Worm (Caenorhabditis elegans) whole organism, mixed stage, embryonic: ENCODE data around the gene F08F3.6.

Source experiments
- M03D4.4 ChIP-seq: sonication (generic microtip); optimal IDR thresholded peaks from 2 replicates; lab custom pipeline; 2017; ENCODE audit warnings: mild to moderate bottlenecking, missing genetic modification characterization, missing compliant biosample characterization
- blmp-1 ChIP-seq: fragments of 150-350 bp; optimal IDR thresholded peaks from 2 replicates; lab custom pipeline; 2014; ENCODE audit warnings: missing biosample characterization, missing genetic modification characterization
- ceh-39 ChIP-seq: fragments of 150-350 bp; optimal IDR thresholded peaks from 2 replicates; lab custom pipeline; 2014; ENCODE audit warnings: missing biosample characterization, missing genetic modification characterization
- ceh-43 ChIP-seq: fragments of 200-800 bp; sonication (Bioruptor generic); optimal IDR thresholded peaks from 2 replicates; lab custom pipeline; 2018; ENCODE audit warnings: mild to moderate bottlenecking, missing genetic modification characterization, moderate library complexity, missing compliant biosample characterization
- ceh-83 ChIP-seq: fragments of 200-800 bp; sonication (Bioruptor generic); optimal IDR thresholded peaks from 2 replicates; lab custom pipeline; 2018; ENCODE audit warnings: mild to moderate bottlenecking, missing genetic modification characterization, missing compliant biosample characterization
- ces-1 ChIP-seq: fragments of 150-350 bp; optimal IDR thresholded peaks from 2 replicates; lab custom pipeline; 2014; ENCODE audit warnings: missing biosample characterization, missing genetic modification reagents, missing genetic modification characterization
- cnd-1 ChIP-seq: fragments of 200-800 bp; sonication (Bioruptor generic); optimal IDR thresholded peaks from 2 replicates; lab custom pipeline; 2018; ENCODE audit warnings: mild to moderate bottlenecking, missing genetic modification characterization, missing compliant biosample characterization
- drap-1 ChIP-seq: fragments of 200-800 bp; sonication (Bioruptor generic); optimal IDR thresholded peaks from 3 replicates; lab custom pipeline; 2018; ENCODE audit warnings: mild to moderate bottlenecking, missing genetic modification characterization, missing compliant biosample characterization
- elt-3 ChIP-seq: fragments of 150-350 bp; optimal IDR thresholded peaks from 2 replicates; lab custom pipeline; 2014; ENCODE audit warnings: missing biosample characterization, missing genetic modification characterization
- flh-1 ChIP-seq: fragments of 200-800 bp; sonication (Bioruptor generic); optimal IDR thresholded peaks from 2 replicates; lab custom pipeline; 2018; ENCODE audit warnings: mild to moderate bottlenecking, missing genetic modification characterization, moderate library complexity, missing compliant biosample characterization
- ham-2 ChIP-seq: fragments of 200-800 bp; sonication (Bioruptor generic); optimal IDR thresholded peaks from 2 replicates; lab custom pipeline; 2018; ENCODE audit warnings: mild to moderate bottlenecking, missing genetic modification characterization, missing compliant biosample characterization
- hlh-1 ChIP-seq: fragments of 150-350 bp; optimal IDR thresholded peaks from 2 replicates; lab custom pipeline; 2014; ENCODE audit warnings: missing biosample characterization, missing genetic modification reagents, missing genetic modification characterization
- lin-13 ChIP-seq: fragments of 150-350 bp; optimal IDR thresholded peaks from 2 replicates; lab custom pipeline; 2014; ENCODE audit warnings: missing biosample characterization, missing genetic modification characterization
- lin-32 ChIP-seq: fragments of 200-800 bp; sonication (Bioruptor generic); optimal IDR thresholded peaks from 2 replicates; lab custom pipeline; 2018; ENCODE audit warnings: mild to moderate bottlenecking, missing genetic modification characterization, missing compliant biosample characterization
- lsy-2 ChIP-seq: fragments of 150-350 bp; optimal IDR thresholded peaks from 2 replicates; lab custom pipeline; 2014; ENCODE audit warnings: missing biosample characterization, missing genetic modification characterization
- mab-5 ChIP-seq: fragments of 150-350 bp; optimal IDR thresholded peaks from 2 replicates; lab custom pipeline; 2014; ENCODE audit warnings: missing biosample characterization, missing genetic modification characterization
- mep-1 ChIP-seq: fragments of 150-350 bp; optimal IDR thresholded peaks from 2 replicates; lab custom pipeline; 2017; ENCODE audit warnings: missing biosample characterization, missing genetic modification reagents, missing genetic modification characterization, inconsistent platforms
- nhr-12 ChIP-seq: fragments of 150-350 bp; optimal IDR thresholded peaks from 2 replicates; lab custom pipeline; 2014; ENCODE audit warnings: missing biosample characterization, missing genetic modification characterization
- nhr-2 ChIP-seq: fragments of 150-350 bp; optimal IDR thresholded peaks from 2 replicates; lab custom pipeline; 2014; ENCODE audit warnings: missing biosample characterization, missing genetic modification characterization
- nhr-237 ChIP-seq: fragments of 150-350 bp; optimal IDR thresholded peaks from 2 replicates; lab custom pipeline; 2014; ENCODE audit warnings: missing biosample characterization, missing genetic modification characterization
- nhr-28 ChIP-seq: fragments of 150-350 bp; optimal IDR thresholded peaks from 2 replicates; lab custom pipeline; 2014; ENCODE audit warnings: missing biosample characterization, missing genetic modification characterization
- nhr-76 ChIP-seq: sonication (generic microtip); optimal IDR thresholded peaks from 2 replicates; lab custom pipeline; 2017; ENCODE audit warnings: missing biosample characterization, missing genetic modification characterization
- pha-4 ChIP-seq: fragments of 150-350 bp; optimal IDR thresholded peaks from 2 replicates; lab custom pipeline; 2018; ENCODE audit warnings: missing biosample characterization, missing genetic modification reagents, missing genetic modification characterization
- sem-2 ChIP-seq: fragments of 200-800 bp; sonication (Bioruptor generic); optimal IDR thresholded peaks from 2 replicates; lab custom pipeline; 2018; ENCODE audit warnings: mild to moderate bottlenecking, missing genetic modification characterization, missing compliant biosample characterization
- snpc-4 ChIP-seq: fragments of 150-350 bp; optimal IDR thresholded peaks from 2 replicates; lab custom pipeline; 2014; ENCODE audit warnings: missing biosample characterization, missing genetic modification characterization
- sptf-1 ChIP-seq: sonication (generic microtip); optimal IDR thresholded peaks from 2 replicates; lab custom pipeline; 2017; ENCODE audit warnings: mild to moderate bottlenecking, missing genetic modification characterization, moderate library complexity, missing compliant biosample characterization
- tbx-8 ChIP-seq: fragments of 200-800 bp; sonication (Bioruptor generic); optimal IDR thresholded peaks from 2 replicates; lab custom pipeline; 2018; ENCODE audit warnings: mild to moderate bottlenecking, missing genetic modification characterization, moderate library complexity, missing compliant biosample characterization
- unc-120 ChIP-seq: sonication (generic microtip); optimal IDR thresholded peaks from 2 replicates; lab custom pipeline; 2017; ENCODE audit warnings: missing genetic modification characterization, missing compliant biosample characterization; ENCODE audit not compliant: poor library complexity, severe bottlenecking
- unc-39 ChIP-seq: fragments of 150-350 bp; optimal IDR thresholded peaks from 2 replicates; lab custom pipeline; 2014; ENCODE audit warnings: missing biosample characterization, missing genetic modification characterization
- unc-62 ChIP-seq: fragments of 150-350 bp; optimal IDR thresholded peaks from 2 replicates; lab custom pipeline; 2014; ENCODE audit warnings: missing biosample characterization, missing genetic modification reagents, missing genetic modification characterization
- zip-8 ChIP-seq: fragments of 150-350 bp; optimal IDR thresholded peaks from 2 replicates; lab custom pipeline; 2014; ENCODE audit warnings: missing biosample characterization, missing genetic modification characterization
- ztf-11 ChIP-seq: fragments of 150-350 bp; optimal IDR thresholded peaks from 2 replicates; lab custom pipeline; 2014; ENCODE audit warnings: missing biosample characterization, missing genetic modification characterization

F08F3.6 gene

ce11 chrV:5450742-5451141, 30.9 kb upstream of the F08F3.6 start:
- TF ChIP-seq hlh-1 (no peak), lin-32 (no peak), ztf-11 (no peak), nhr-12 (no peak), ces-1 (no peak), snpc-4 (tag; lab: Kevin White, UChicago) (no peak), sptf-1 (tag; lab: Kevin White, UChicago) (no peak), unc-62 (GFP tag; lab: Kevin White, UChicago) (no peak), ceh-83 (GFP tag; lab: Kevin White, UChicago) (no peak), tbx-8 (GFP tag; lab: Kevin White, UChicago) (no peak), ceh-39 (tag; lab: Kevin White, UChicago) (no peak), nhr-237 (tag; lab: Kevin White, UChicago) (no peak)

DNA sequence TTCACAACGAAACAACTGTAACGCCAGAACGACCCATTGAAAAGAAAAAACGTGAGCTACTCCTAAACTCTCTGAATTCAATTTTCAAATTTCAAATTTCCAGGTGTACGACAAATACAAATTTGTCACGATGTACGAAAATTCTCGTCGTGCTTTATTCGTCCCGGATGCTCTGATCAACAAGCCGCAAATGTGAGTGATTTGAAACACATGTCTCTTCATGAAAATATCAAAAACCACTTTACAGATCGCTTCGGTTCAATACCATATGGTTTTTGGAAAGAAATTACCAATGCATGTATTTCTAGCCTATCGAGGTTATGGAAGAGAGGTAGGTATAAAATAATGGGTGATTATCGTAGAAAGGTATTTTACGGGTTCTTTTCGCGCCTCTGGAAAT, 27.2 kb upstream of the F08F3.6 start:
- TF ChIP-seq ceh-43 (GFP tag; lab: Kevin White, UChicago) (no peak), nhr-28 (tag; lab: Kevin White, UChicago) (no peak), nhr-76 (tag; lab: Kevin White, UChicago) (no peak), sem-2 (GFP tag; lab: Kevin White, UChicago) (no peak), flh-1 (no peak), unc-39 (no peak), hlh-1 (no peak), cnd-1 (tag; lab: Kevin White, UChicago) (no peak), ces-1 (no peak), nhr-12 (no peak), ztf-11 (no peak), pha-4 (tag; lab: Kevin White, UChicago) (no peak), tbx-8 (GFP tag; lab: Kevin White, UChicago) (no peak), nhr-237 (tag; lab: Kevin White, UChicago) (no peak), nhr-2 (no peak), zip-8 (tag; lab: Kevin White, UChicago) (no peak), blmp-1 (no peak), drap-1 (GFP tag; lab: Kevin White, UChicago) (no peak), mab-5 (tag; lab: Kevin White, UChicago) (no peak), ham-2 (no peak)

- TF ChIP-seq mep-1 (tag; lab: Kevin White, UChicago) (no peak), nhr-237 (tag; lab: Kevin White, UChicago) (no peak), zip-8 (tag; lab: Kevin White, UChicago) (no peak), pha-4 (tag; lab: Kevin White, UChicago) (no peak), sptf-1 (tag; lab: Kevin White, UChicago) (no peak), cnd-1 (tag; lab: Kevin White, UChicago) (no peak), hlh-1 (no peak), lin-13 (tag; lab: Kevin White, UChicago) (no peak)
These were observed 26.0 kb upstream of the F08F3.6 start, which contains the start of gene F08F3.1 for ce11 chrV:5445839-5446238. Gene F08F3.1, plus strand, starts transcription at chrV:5446139.

ce11 chrV:5444037-5444436, 24.2 kb upstream of the F08F3.6 start:
- TF ChIP-seq snpc-4 (tag; lab: Kevin White, UChicago) = no peak
- TF ChIP-seq ceh-43 (GFP tag; lab: Kevin White, UChicago) = no peak
- no peak for TF ChIP-seq M03D4.4 (tag; lab: Kevin White, UChicago)
- no peak for TF ChIP-seq hlh-1
- no peak for TF ChIP-seq nhr-2
- no peak for TF ChIP-seq sptf-1 (tag; lab: Kevin White, UChicago)
- no peak for TF ChIP-seq lsy-2 (tag; lab: Kevin White, UChicago)
- no peak for TF ChIP-seq unc-120 (tag; lab: Kevin White, UChicago)
- no peak for TF ChIP-seq cnd-1 (tag; lab: Kevin White, UChicago)
- no peak for TF ChIP-seq lin-32
- no peak for TF ChIP-seq elt-3 (tag; lab: Kevin White, UChicago)
- no peak for TF ChIP-seq pha-4 (tag; lab: Kevin White, UChicago)
- no peak for TF ChIP-seq ceh-83 (GFP tag; lab: Kevin White, UChicago)
- TF ChIP-seq mep-1 (tag; lab: Kevin White, UChicago) = no peak

- TF ChIP-seq pha-4 (tag; lab: Kevin White, UChicago) = no peak
- no peak for TF ChIP-seq nhr-76 (tag; lab: Kevin White, UChicago)
- no peak for TF ChIP-seq hlh-1
- TF ChIP-seq lsy-2 (tag; lab: Kevin White, UChicago) = no peak
- TF ChIP-seq nhr-237 (tag; lab: Kevin White, UChicago) = no peak
- TF ChIP-seq unc-62 (GFP tag; lab: Kevin White, UChicago) = no peak
These were observed 22.5 kb upstream of the F08F3.6 start for ce11 chrV:5442366-5442765.
